Fruit fly (Drosophila melanogaster) whole organism, wandering third instar larva: ENCODE measurements around the gene Lsp1alpha.

ENCODE experiments used
- Abd-B ChIP-seq: fragments of >200 bp; optimal IDR thresholded peaks from 2 replicates; lab custom pipeline; 2017; ENCODE audit warnings: missing biosample characterization, missing genetic modification characterization
- HLH106 ChIP-seq: fragments of 200-800 bp; optimal IDR thresholded peaks from 3 replicates; lab custom pipeline; 2019; ENCODE audit warnings: missing biosample characterization, mild to moderate bottlenecking, missing genetic modification characterization, moderate library complexity
- Hnf4 ChIP-seq: fragments of 200-800 bp; sonication (Bioruptor generic); optimal IDR thresholded peaks from 2 replicates; lab custom pipeline; 2016; ENCODE audit warnings: missing biosample characterization, mild to moderate bottlenecking, missing genetic modification characterization
- Hr78 ChIP-seq: fragments of >200 bp; optimal IDR thresholded peaks from 2 replicates; lab custom pipeline; 2017; ENCODE audit warnings: missing biosample characterization, missing genetic modification characterization
- Hr83 ChIP-seq: fragments of 200-300 bp; sonication (Bioruptor generic); optimal IDR thresholded peaks from 2 replicates; lab custom pipeline; 2016; ENCODE audit warnings: missing biosample characterization, mild to moderate bottlenecking, missing genetic modification characterization, moderate library complexity; ENCODE audit not compliant: poor library complexity, severe bottlenecking
- OdsH ChIP-seq: fragments of 200-800 bp; sonication (Bioruptor generic); optimal IDR thresholded peaks from 2 replicates; lab custom pipeline; 2016; ENCODE audit warnings: missing biosample characterization, mild to moderate bottlenecking, missing genetic modification characterization
- dl ChIP-seq, 2 experiments: fragments of 175-275, 200-275 bp in 1 of 2; fragments of 200-275 bp in 1 of 2; sonication (Bioruptor generic); optimal IDR thresholded peaks; lab custom pipeline; 2018; ENCODE audit warnings: mild to moderate bottlenecking in 2 of 2, missing biosample characterization in 2 of 2, missing genetic modification characterization in 2 of 2, moderate library complexity in 2 of 2; ENCODE audit not compliant: partially characterized antibody in 2 of 2, insufficient read depth in 1 of 2
- psq ChIP-seq: fragments of 200-800 bp; sonication (Bioruptor generic); optimal IDR thresholded peaks from 3 replicates; lab custom pipeline; 2017; ENCODE audit warnings: missing biosample characterization, mild to moderate bottlenecking, missing genetic modification characterization, moderate library complexity
- woc ChIP-seq: sonication (Bioruptor generic); optimal IDR thresholded peaks from 2 replicates; lab custom pipeline; 2016; ENCODE audit warnings: missing biosample characterization, mild to moderate bottlenecking, missing genetic modification characterization

DNA sequence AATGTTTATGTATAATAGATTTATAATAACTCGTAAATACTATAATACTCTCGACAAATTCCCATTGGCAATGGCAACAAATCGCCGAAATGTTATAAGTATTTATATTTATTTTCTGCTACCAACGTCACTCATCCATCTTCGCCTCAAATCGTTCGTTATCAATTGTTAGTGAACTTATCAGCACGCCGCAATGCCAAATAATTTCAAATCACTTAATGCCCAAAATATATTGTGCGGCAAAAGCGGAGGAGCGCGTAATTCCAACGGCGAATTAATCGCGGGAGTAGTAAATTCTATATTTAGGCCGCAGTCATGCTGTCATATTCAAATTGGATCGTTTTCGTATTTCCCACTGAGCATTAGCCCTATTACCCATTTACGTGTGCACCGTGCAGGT lies 20.9 kb upstream of the Lsp1alpha start:
- no peak for TF ChIP-seq HLH106 (tag; lab: Kevin White, UChicago)
- no peak for TF ChIP-seq psq (GFP tag; lab: Kevin White, UChicago)
- no peak for TF ChIP-seq Hnf4 (GFP tag; lab: Kevin White, UChicago)
- no peak for TF ChIP-seq Hr78
- TF ChIP-seq Abd-B (GFP tag; lab: Kevin White, UChicago): no peak
- no peak for TF ChIP-seq dl (GFP tag; optimal IDR thresholded peaks at IDR 0.05; lab: Kevin White, UChicago; ENCODE audit: insufficient read depth in 1 of 2, partially characterized antibody in 2 of 2)
- no peak for TF ChIP-seq OdsH (GFP tag; lab: Kevin White, UChicago)
- no peak for TF ChIP-seq Hr83 (GFP tag; lab: Kevin White, UChicago)
- no peak for TF ChIP-seq woc (GFP tag; lab: Kevin White, UChicago)
